Worm (Caenorhabditis elegans) whole organism, young adult: Measurements from ENCODE around the gene sri-33.

Source experiments
- F49E8.2 ChIP-seq: sonication (generic microtip); optimal IDR thresholded peaks from 3 replicates; lab custom pipeline; 2017; ENCODE audit warnings: missing genetic modification characterization, mild to moderate bottlenecking, missing compliant biosample characterization, antibody characterized with exemption, moderate library complexity; ENCODE audit not compliant: insufficient read depth
- efl-1 ChIP-seq: fragments of 150-350 bp; optimal IDR thresholded peaks from 2 replicates; lab custom pipeline; 2014; ENCODE audit warnings: missing biosample characterization, missing genetic modification reagents, missing genetic modification characterization
- ets-4 ChIP-seq: fragments of 200-800 bp; sonication (Bioruptor generic); optimal IDR thresholded peaks from 2 replicates; lab custom pipeline; 2018; ENCODE audit warnings: mild to moderate bottlenecking, missing genetic modification characterization, missing compliant biosample characterization
- gei-17 ChIP-seq: fragments of 200-800 bp; sonication (Bioruptor generic); optimal IDR thresholded peaks from 2 replicates; lab custom pipeline; 2018; ENCODE audit warnings: mild to moderate bottlenecking, missing genetic modification characterization, missing compliant biosample characterization
- him-1 ChIP-seq: sonication (generic microtip); optimal IDR thresholded peaks from 2 replicates; lab custom pipeline; 2016; ENCODE audit warnings: missing genotype, missing genetic modification reagents, missing genetic modification characterization, missing compliant biosample characterization
- lsy-27 ChIP-seq: sonication (generic microtip); optimal IDR thresholded peaks from 2 replicates; lab custom pipeline; 2017; ENCODE audit warnings: missing genetic modification characterization, mild to moderate bottlenecking, missing compliant biosample characterization, antibody characterized with exemption, missing genotype, borderline replicate concordance; ENCODE audit not compliant: insufficient read depth
- pha-4 ChIP-seq: fragments of 150-350 bp; sonication (generic microtip); optimal IDR thresholded peaks from 2 replicates; lab custom pipeline; 2014; ENCODE audit warnings: missing biosample characterization, missing genetic modification reagents, missing genetic modification characterization
- ztf-26 ChIP-seq: sonication (generic microtip); optimal IDR thresholded peaks from 2 replicates; lab custom pipeline; 2017; ENCODE audit warnings: missing genetic modification characterization, missing compliant biosample characterization

DNA sequence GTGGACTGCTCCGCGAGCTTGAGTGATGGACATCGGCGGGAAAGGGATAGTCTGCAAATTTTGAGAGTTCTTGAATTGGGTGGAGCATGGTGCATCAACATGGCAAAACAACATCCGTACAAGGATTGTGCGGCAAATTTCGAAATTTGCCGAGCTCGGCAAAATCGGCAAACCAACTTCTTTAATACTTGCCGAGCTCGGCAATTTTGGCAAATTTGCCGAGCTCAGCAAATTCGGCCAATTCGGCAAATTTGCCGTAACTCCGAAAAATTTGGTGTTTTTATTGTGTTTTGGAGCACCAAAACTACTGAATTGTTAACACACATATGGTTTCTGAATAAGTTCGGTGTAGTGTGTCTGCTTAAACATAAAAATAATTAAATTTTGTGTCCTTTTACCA is 13.4 kb upstream of the sri-33 start, which contains the start of gene fbxc-55:
- TF ChIP-seq him-1 (tag; lab: Kevin White, UChicago) = no peak
- TF ChIP-seq ztf-26 = no peak
- no peak for TF ChIP-seq efl-1 (GFP tag; lab: Kevin White, UChicago)
- TF ChIP-seq ets-4 = no peak
- TF ChIP-seq lsy-27 = no peak
- TF ChIP-seq gei-17 = no peak
- TF ChIP-seq F49E8.2 (tag; lab: Kevin White, UChicago) = no peak
- no peak for TF ChIP-seq pha-4 (tag; lab: Kevin White, UChicago)
